Fruit fly (Drosophila melanogaster) whole organism, embryonic: Measurements from ENCODE around the gene CG42827.

Experiments
- B-H1 ChIP-seq: fragments of 200-800 bp; sonication (Bioruptor generic); IDR thresholded peaks from 3 replicates; pipeline ENCODE4 v1.3.6; 2022; ENCODE audit warnings: missing biosample characterization, missing genetic modification characterization
- CG10321 ChIP-seq: fragments of 200-800 bp; sonication (Bioruptor generic); IDR thresholded peaks from 2 replicates; pipeline ENCODE4 v1.3.6; 2022; ENCODE audit warnings: missing biosample characterization, missing genetic modification characterization
- CG12299 ChIP-seq: fragments of 200-800 bp; sonication (Bioruptor generic); optimal IDR thresholded peaks from 2 replicates; lab custom pipeline; 2018; ENCODE audit warnings: missing biosample characterization, mild to moderate bottlenecking, missing genetic modification characterization
- CG14710 ChIP-seq: fragments of 200-800 bp; sonication (Bioruptor generic); optimal IDR thresholded peaks from 3 replicates; lab custom pipeline; 2019; ENCODE audit warnings: missing biosample characterization, mild to moderate bottlenecking, missing genetic modification characterization, moderate library complexity
- CG1792 ChIP-seq: fragments of 200-800 bp; sonication (Bioruptor generic); optimal IDR thresholded peaks from 2 replicates; lab custom pipeline; 2016; ENCODE audit warnings: missing biosample characterization, missing genetic modification characterization
- CG1832 ChIP-seq: fragments of 200-800 bp; sonication (Bioruptor generic); optimal IDR thresholded peaks from 2 replicates; lab custom pipeline; 2017; ENCODE audit warnings: missing biosample characterization, mild to moderate bottlenecking, missing genetic modification characterization, inconsistent platforms
- CG2120 ChIP-seq: fragments of 200-800 bp; sonication (Bioruptor generic); optimal IDR thresholded peaks from 3 replicates; lab custom pipeline; 2016; ENCODE audit warnings: missing biosample characterization, missing genetic modification characterization
- CG30431 ChIP-seq: fragments of 200-800 bp; sonication (Bioruptor generic); optimal IDR thresholded peaks from 2 replicates; lab custom pipeline; 2017; ENCODE audit warnings: missing biosample characterization, missing genetic modification characterization
- CG3065 ChIP-seq: fragments of 200-800 bp; sonication (Bioruptor generic); optimal IDR thresholded peaks from 2 replicates; lab custom pipeline; 2016; ENCODE audit warnings: missing biosample characterization, missing genetic modification characterization
- CG34224 ChIP-seq: fragments of 200-800 bp; sonication (Bioruptor generic); IDR thresholded peaks from 3 replicates; pipeline ENCODE4 v1.3.6; 2022; ENCODE audit warnings: missing biosample characterization, missing genetic modification characterization; ENCODE audit not compliant: partially characterized antibody
- CG3838 ChIP-seq: fragments of 200-800 bp; sonication (Bioruptor generic); optimal IDR thresholded peaks from 3 replicates; lab custom pipeline; 2016; ENCODE audit warnings: missing biosample characterization, missing genetic modification characterization
- CG42726 ChIP-seq: fragments of 200-800 bp; sonication (Bioruptor generic); IDR thresholded peaks from 2 replicates; pipeline ENCODE4 v1.3.6; 2022; ENCODE audit warnings: missing biosample characterization, missing genetic modification characterization; ENCODE audit not compliant: partially characterized antibody
- CG4424 ChIP-seq: fragments of 200-800 bp; sonication (Bioruptor generic); optimal IDR thresholded peaks from 3 replicates; lab custom pipeline; 2016; ENCODE audit warnings: missing biosample characterization, missing genetic modification characterization
- CG4617 ChIP-seq: fragments of 200-800 bp; sonication (Bioruptor generic); optimal IDR thresholded peaks from 3 replicates; lab custom pipeline; 2016; ENCODE audit warnings: missing biosample characterization, missing genetic modification characterization, borderline replicate concordance
- CG6765 ChIP-seq: fragments of 200-800 bp; sonication (Bioruptor generic); optimal IDR thresholded peaks from 3 replicates; lab custom pipeline; 2017; ENCODE audit warnings: missing biosample characterization, mild to moderate bottlenecking, missing genetic modification characterization
- CG6813 ChIP-seq: fragments of 200-800 bp; sonication (Bioruptor generic); optimal IDR thresholded peaks from 2 replicates; lab custom pipeline; 2017; ENCODE audit warnings: missing biosample characterization, missing genetic modification characterization, mild to moderate bottlenecking, moderate library complexity, missing genetic modification reagents
- CG6854 ChIP-seq: fragments of 200-800 bp; sonication (Bioruptor generic); optimal IDR thresholded peaks from 3 replicates; lab custom pipeline; 2017; ENCODE audit warnings: missing biosample characterization, mild to moderate bottlenecking, missing genetic modification characterization
- CG7928 ChIP-seq: fragments of 200-800 bp; sonication (Bioruptor generic); optimal IDR thresholded peaks from 2 replicates; lab custom pipeline; 2017; ENCODE audit warnings: missing biosample characterization, mild to moderate bottlenecking, missing genetic modification characterization
- CG8478 ChIP-seq: fragments of >200 bp; optimal IDR thresholded peaks from 2 replicates; lab custom pipeline; 2018
- D19A ChIP-seq: fragments of 200-800 bp; optimal IDR thresholded peaks from 3 replicates; lab custom pipeline; 2019; ENCODE audit warnings: missing biosample characterization, mild to moderate bottlenecking, missing genetic modification characterization, moderate library complexity
- Dfd ChIP-seq, 2 experiments: fragments of >200 bp; optimal IDR thresholded peaks; 2 replicates each; lab custom pipeline; 2017; ENCODE audit warnings: missing biosample characterization in 2 of 2, missing genetic modification characterization in 2 of 2
- ERR ChIP-seq: fragments of 200-800 bp; sonication (Bioruptor generic); optimal IDR thresholded peaks from 2 replicates; lab custom pipeline; 2016; ENCODE audit warnings: missing biosample characterization, missing genetic modification characterization
- HLH3B ChIP-seq: fragments of 200-800 bp; sonication (Bioruptor generic); IDR thresholded peaks from 2 replicates; pipeline ENCODE4 v1.3.6; 2022; ENCODE audit warnings: missing biosample characterization, missing genetic modification characterization
- HLH4C ChIP-seq: fragments of 200-800 bp; sonication (Bioruptor generic); IDR thresholded peaks from 3 replicates; pipeline ENCODE4 v1.3.6; 2022; ENCODE audit warnings: missing biosample characterization, missing genetic modification characterization; ENCODE audit not compliant: partially characterized antibody
- Ptx1 ChIP-seq: fragments of 200-800 bp; sonication (Bioruptor generic); IDR thresholded peaks from 2 replicates; pipeline ENCODE4 v1.3.6; 2022; ENCODE audit warnings: missing biosample characterization, missing genetic modification characterization
- Vsx1 ChIP-seq: fragments of 200-800 bp; sonication (Bioruptor generic); optimal IDR thresholded peaks from 2 replicates; lab custom pipeline; 2017; ENCODE audit warnings: missing biosample characterization, mild to moderate bottlenecking, missing genetic modification characterization, missing genetic modification reagents
- bcd ChIP-seq: fragments of 200-800 bp; sonication (Bioruptor generic); optimal IDR thresholded peaks from 2 replicates; lab custom pipeline; 2017; ENCODE audit warnings: missing biosample characterization, mild to moderate bottlenecking, missing genetic modification characterization
- bigmax ChIP-seq: fragments of 200-800 bp; sonication (Bioruptor generic); optimal IDR thresholded peaks from 2 replicates; lab custom pipeline; 2018; ENCODE audit warnings: missing biosample characterization, mild to moderate bottlenecking, missing genetic modification characterization
- bsh ChIP-seq, 2 experiments: fragments of 200-800 bp; sonication (Bioruptor generic); optimal IDR thresholded peaks; 2 replicates each; lab custom pipeline; 2017 to 2018; ENCODE audit warnings: mild to moderate bottlenecking in 2 of 2, missing biosample characterization in 2 of 2, missing genetic modification characterization in 2 of 2, moderate library complexity in 1 of 2
- chn ChIP-seq: fragments of 200-800 bp; sonication (Bioruptor generic); optimal IDR thresholded peaks from 2 replicates; lab custom pipeline; 2016; ENCODE audit warnings: missing biosample characterization, missing genetic modification characterization
- dati ChIP-seq: fragments of 200-800 bp; sonication (Bioruptor generic); IDR thresholded peaks from 2 replicates; pipeline ENCODE4 v1.3.6; 2022; ENCODE audit warnings: missing biosample characterization, missing genetic modification characterization
- dmrt11E ChIP-seq: fragments of 200-800 bp; sonication (Bioruptor generic); optimal IDR thresholded peaks from 3 replicates; lab custom pipeline; 2018; ENCODE audit warnings: missing biosample characterization, mild to moderate bottlenecking, missing genetic modification characterization, moderate library complexity
- dpn ChIP-seq, 2 experiments: fragments of 200-800 bp; sonication (Bioruptor generic); optimal IDR thresholded peaks; 3 replicates each; lab custom pipeline; 2016; ENCODE audit warnings: missing biosample characterization in 2 of 2, missing genetic modification characterization in 2 of 2
- en ChIP-seq: fragments of 200-800 bp; sonication (Bioruptor generic); optimal IDR thresholded peaks from 2 replicates; lab custom pipeline; 2016; ENCODE audit warnings: missing biosample characterization, missing genetic modification characterization
- fd64A ChIP-seq: fragments of 200-800 bp; sonication (Bioruptor generic); optimal IDR thresholded peaks from 3 replicates; lab custom pipeline; 2018; ENCODE audit warnings: missing biosample characterization, mild to moderate bottlenecking, missing genetic modification characterization
- grau ChIP-seq: fragments of 200-800 bp; optimal IDR thresholded peaks from 3 replicates; lab custom pipeline; 2019; ENCODE audit warnings: missing biosample characterization, mild to moderate bottlenecking, missing genetic modification characterization, moderate library complexity
- inv ChIP-seq: fragments of 200-800 bp; sonication (Bioruptor generic); IDR thresholded peaks from 2 replicates; pipeline ENCODE4 v1.3.6; 2022; ENCODE audit warnings: missing biosample characterization, missing genetic modification characterization; ENCODE audit not compliant: partially characterized antibody
- lov ChIP-seq, 2 experiments: fragments of 200-800 bp in 1 of 2; fragments of >200 bp in 1 of 2; sonication (Bioruptor generic) in 1 of 2; IDR thresholded peaks in 1 of 2; optimal IDR thresholded peaks in 1 of 2; 2 replicates in 1 of 2; 3 replicates in 1 of 2; pipeline versions ENCODE4 v1.3.6 to Lab custom; 2017 to 2022; ENCODE audit warnings: missing biosample characterization in 1 of 2, missing genetic modification characterization in 1 of 2
- nau ChIP-seq: fragments of 200-800 bp; sonication (Bioruptor generic); optimal IDR thresholded peaks from 3 replicates; lab custom pipeline; 2017; ENCODE audit warnings: missing biosample characterization, mild to moderate bottlenecking, missing genetic modification characterization, missing genetic modification reagents
- odd ChIP-seq: fragments of 200-800 bp; sonication (Bioruptor generic); optimal IDR thresholded peaks from 2 replicates; lab custom pipeline; 2017; ENCODE audit warnings: missing biosample characterization, mild to moderate bottlenecking, missing genetic modification characterization
- pum ChIP-seq: fragments of 200-800 bp; sonication (Bioruptor generic); optimal IDR thresholded peaks from 2 replicates; lab custom pipeline; 2016; ENCODE audit warnings: missing biosample characterization, missing genetic modification characterization
- ranshi ChIP-seq: fragments of 200-800 bp; sonication (Bioruptor generic); IDR thresholded peaks from 2 replicates; pipeline ENCODE4 v1.3.6; 2022; ENCODE audit warnings: missing biosample characterization, missing genetic modification characterization
- scrt ChIP-seq: fragments of 200-800 bp; sonication (Bioruptor generic); optimal IDR thresholded peaks from 2 replicates; lab custom pipeline; 2018; ENCODE audit warnings: missing biosample characterization, mild to moderate bottlenecking, missing genetic modification characterization, moderate library complexity
- so ChIP-seq: fragments of 200-800 bp; sonication (Bioruptor generic); IDR thresholded peaks from 3 replicates; pipeline ENCODE4 v1.3.6; 2022; ENCODE audit warnings: missing biosample characterization, missing genetic modification characterization
- sob ChIP-seq: fragments of 200-800 bp; sonication (Bioruptor generic); IDR thresholded peaks from 2 replicates; pipeline ENCODE4 v1.3.6; 2022; ENCODE audit warnings: missing biosample characterization, missing genetic modification characterization
- sr ChIP-seq: fragments of 200-800 bp; sonication (Bioruptor generic); IDR thresholded peaks from 3 replicates; pipeline ENCODE4 v1.3.6; 2022; ENCODE audit warnings: missing biosample characterization, missing genetic modification characterization
- tap ChIP-seq: fragments of 200-800 bp; optimal IDR thresholded peaks from 3 replicates; lab custom pipeline; 2019; ENCODE audit warnings: missing biosample characterization, mild to moderate bottlenecking, missing genetic modification characterization, moderate library complexity
- tin ChIP-seq: fragments of 200-800 bp; sonication (Bioruptor generic); optimal IDR thresholded peaks from 3 replicates; lab custom pipeline; 2016; ENCODE audit warnings: missing biosample characterization, missing genetic modification characterization
- tx ChIP-seq: fragments of 200-800 bp; sonication (Bioruptor generic); optimal IDR thresholded peaks from 2 replicates; lab custom pipeline; 2016; ENCODE audit warnings: missing biosample characterization, missing genetic modification characterization
- wor ChIP-seq: fragments of 200-800 bp; sonication (Bioruptor generic); IDR thresholded peaks from 2 replicates; pipeline ENCODE4 v1.3.6; 2022; ENCODE audit warnings: missing biosample characterization, missing genetic modification characterization

Gene CG42827

DNA sequence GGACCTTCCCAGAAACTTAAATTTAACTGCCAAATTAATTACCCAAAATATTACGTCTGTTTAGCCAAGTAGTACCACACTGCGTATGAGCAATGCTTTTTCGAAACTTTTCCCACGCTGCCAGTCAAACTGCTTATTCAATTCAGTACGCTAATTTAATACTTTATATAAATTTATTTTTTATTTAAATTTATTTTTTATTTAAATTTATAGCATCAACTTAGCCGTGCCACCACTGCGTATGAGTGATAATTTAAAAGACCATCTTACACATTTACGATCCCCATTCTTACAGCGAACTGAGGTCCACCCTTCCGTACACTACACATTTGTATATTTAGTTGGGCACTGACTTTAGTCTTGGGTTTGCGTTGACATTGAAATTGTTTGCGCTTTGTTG is 37.1 kb upstream of the CG42827 start (continued):
- TF ChIP-seq CG2120 (GFP tag; lab: Kevin White, UChicago) (peak; percentile 75), CG42726 (GFP tag; lab: Robert Waterston, UW) (no peak), dati (GFP tag; lab: Robert Waterston, UW) (no peak), CG6813 (GFP tag; lab: Kevin White, UChicago) (peak; percentile 82), lov (optimal IDR thresholded peaks at IDR 0.05; lab: Kevin White, UChicago) (no peak), lov (GFP tag; IDR thresholded peaks at IDR 0.05; lab: Robert Waterston, UW) (no peak), CG1832 (no peak), sr (no peak), CG6854 (peak; percentile 75), ranshi (peak; percentile 53; the same call in 1 of the 2 replicates), bcd (peak; percentile 81), tx (GFP tag; lab: Kevin White, UChicago) (no peak), so (GFP tag; lab: Robert Waterston, UW) (peak; percentile 74; the same call in 2 of the 3 replicates), en (GFP tag; lab: Kevin White, UChicago) (no peak), Ptx1 (peak; percentile 47), chn (GFP tag; lab: Kevin White, UChicago) (no peak), B-H1 (GFP tag; lab: Robert Waterston, UW) (peak; percentile 33; the same call in 2 of the 3 replicates), odd (GFP tag; lab: Kevin White, UChicago) (peak; percentile 75), CG4424 (GFP tag; lab: Kevin White, UChicago) (peak; percentile 71), dmrt11E (tag; lab: Kevin White, UChicago) (peak; percentile 43), inv (GFP tag; lab: Robert Waterston, UW) (no peak), tin (GFP tag; lab: Kevin White, UChicago) (peak; percentile 32), wor (no peak), CG3065 (GFP tag; lab: Kevin White, UChicago) (no peak), nau (GFP tag; lab: Kevin White, UChicago) (no peak), grau (tag; lab: Kevin White, UChicago) (peak; percentile 90), scrt (GFP tag; lab: Kevin White, UChicago) (peak; percentile 87), CG1792 (GFP tag; lab: Kevin White, UChicago) (peak; percentile 5), CG30431 (GFP tag; lab: Kevin White, UChicago) (peak; percentile 51), Dfd (GFP tag; optimal IDR thresholded peaks at IDR 0.05; lab: Kevin White, UChicago) (no peak), CG8478 (lab: Kevin White, UChicago) (no peak), bsh (GFP tag; optimal IDR thresholded peaks at IDR 0.05; lab: Kevin White, UChicago) (peak; percentile 59 to 69), CG6765 (GFP tag; lab: Kevin White, UChicago) (peak; percentile 89), fd64A (GFP tag; lab: Kevin White, UChicago) (no peak), ERR (GFP tag; lab: Kevin White, UChicago) (peak; percentile 12), CG10321 (GFP tag; lab: Robert Waterston, UW) (no peak), sob (GFP tag; lab: Robert Waterston, UW) (peak; percentile 60; the same call in 1 of the 2 replicates), D19A (tag; lab: Kevin White, UChicago) (peak; percentile 71), HLH3B (GFP tag; lab: Robert Waterston, UW) (peak; percentile 23; the same call in 1 of the 2 replicates), CG12299 (tag; lab: Kevin White, UChicago) (peak; percentile 67), CG3838 (GFP tag; lab: Kevin White, UChicago) (no peak), Vsx1 (peak; percentile 58), dpn (GFP tag; optimal IDR thresholded peaks at IDR 0.05; lab: Kevin White, UChicago) (peak in 1 of 2 experiments; percentile 68), CG14710 (tag; lab: Kevin White, UChicago) (peak; percentile 51), pum (GFP tag; lab: Kevin White, UChicago) (no peak), CG7928 (GFP tag; lab: Kevin White, UChicago) (peak; percentile 66), HLH4C (GFP tag; lab: Robert Waterston, UW) (no peak), tap (tag; lab: Kevin White, UChicago) (peak; percentile 67), bigmax (GFP tag; lab: Kevin White, UChicago) (no peak), CG34224 (no peak), CG4617 (GFP tag; lab: Kevin White, UChicago) (no peak)
